Fruit fly (Drosophila melanogaster) whole organism, prepupa: ENCODE measurements around the gene CG34248.

Source experiments
- Blimp-1 ChIP-seq: fragments of 200-800 bp; sonication (Bioruptor generic); optimal IDR thresholded peaks from 3 replicates; lab custom pipeline; 2017; ENCODE audit warnings: missing biosample characterization, missing genetic modification characterization, mild to moderate bottlenecking, moderate library complexity, missing genetic modification reagents
- CG10631 ChIP-seq: fragments of 200-800 bp; sonication (Bioruptor generic); optimal IDR thresholded peaks from 2 replicates; lab custom pipeline; 2016; ENCODE audit warnings: missing biosample characterization, missing genetic modification characterization
- CG11294 ChIP-seq: fragments of 200-800 bp; sonication (Bioruptor generic); IDR thresholded peaks from 2 replicates; pipeline ENCODE4 v1.3.6; 2022; ENCODE audit warnings: missing biosample characterization, missing genetic modification characterization
- CG11902 ChIP-seq: fragments of 200-800 bp; sonication (Bioruptor generic); optimal IDR thresholded peaks from 3 replicates; lab custom pipeline; 2016; ENCODE audit warnings: missing biosample characterization, missing genetic modification characterization
- CG15336 ChIP-seq: fragments of 200-800 bp; sonication (Bioruptor generic); IDR thresholded peaks from 2 replicates; pipeline ENCODE4 v1.3.6; 2022; ENCODE audit warnings: missing biosample characterization, missing genetic modification characterization
- CG1621 ChIP-seq: fragments of 200-800 bp; sonication (Bioruptor generic); optimal IDR thresholded peaks from 3 replicates; lab custom pipeline; 2018; ENCODE audit warnings: missing biosample characterization, mild to moderate bottlenecking, missing genetic modification characterization
- CG16779 ChIP-seq: fragments of 200-800 bp; sonication (Bioruptor generic); optimal IDR thresholded peaks from 3 replicates; lab custom pipeline; 2017; ENCODE audit warnings: missing biosample characterization, mild to moderate bottlenecking, missing genetic modification characterization
- CG3032 ChIP-seq: fragments of 200-800 bp; optimal IDR thresholded peaks from 2 replicates; lab custom pipeline; 2019; ENCODE audit warnings: missing biosample characterization, mild to moderate bottlenecking, missing genetic modification characterization, moderate library complexity
- CG31627 ChIP-seq: fragments of 200-800 bp; sonication (Bioruptor generic); optimal IDR thresholded peaks from 3 replicates; lab custom pipeline; 2016; ENCODE audit warnings: missing biosample characterization, missing genetic modification characterization
- CG3919 ChIP-seq: fragments of 200-800 bp; sonication (Bioruptor generic); optimal IDR thresholded peaks from 3 replicates; lab custom pipeline; 2016; ENCODE audit warnings: missing biosample characterization, missing genetic modification characterization
- CG4318 ChIP-seq: fragments of 200-800 bp; sonication (Bioruptor generic); optimal IDR thresholded peaks from 3 replicates; lab custom pipeline; 2017; ENCODE audit warnings: missing biosample characterization, mild to moderate bottlenecking, missing genetic modification characterization
- CG6276 ChIP-seq: fragments of 200-800 bp; sonication (Bioruptor generic); optimal IDR thresholded peaks from 2 replicates; lab custom pipeline; 2017; ENCODE audit warnings: missing biosample characterization, mild to moderate bottlenecking, missing genetic modification characterization
- CG6792 ChIP-seq: fragments of 200-800 bp; sonication (Bioruptor generic); optimal IDR thresholded peaks from 3 replicates; lab custom pipeline; 2016; ENCODE audit warnings: missing biosample characterization, missing genetic modification characterization
- CG6854 ChIP-seq: fragments of 200-800 bp; sonication (Bioruptor generic); optimal IDR thresholded peaks from 2 replicates; lab custom pipeline; 2017; ENCODE audit warnings: missing biosample characterization, mild to moderate bottlenecking, missing genetic modification characterization
- CG7368 ChIP-seq: fragments of 200-800 bp; sonication (Bioruptor generic); optimal IDR thresholded peaks from 3 replicates; lab custom pipeline; 2016; ENCODE audit warnings: missing biosample characterization, missing genetic modification characterization
- CG8119 ChIP-seq: fragments of 200-800 bp; sonication (Bioruptor generic); IDR thresholded peaks from 3 replicates; pipeline ENCODE4 v1.3.6; 2022; ENCODE audit warnings: missing biosample characterization, missing genetic modification characterization
- CG8319 ChIP-seq: fragments of 200-800 bp; sonication (Bioruptor generic); optimal IDR thresholded peaks from 3 replicates; lab custom pipeline; 2016; ENCODE audit warnings: missing biosample characterization, missing genetic modification characterization
- CG8632 ChIP-seq: fragments of 200-800 bp; sonication (Bioruptor generic); optimal IDR thresholded peaks from 3 replicates; lab custom pipeline; 2016; ENCODE audit warnings: missing biosample characterization, missing genetic modification characterization
- CG9139 ChIP-seq: fragments of 200-800 bp; sonication (Bioruptor generic); optimal IDR thresholded peaks from 3 replicates; lab custom pipeline; 2017; ENCODE audit warnings: missing biosample characterization, mild to moderate bottlenecking, missing genetic modification characterization
- Eip75B ChIP-seq: fragments of 200-800 bp; sonication (Bioruptor generic); optimal IDR thresholded peaks from 3 replicates; lab custom pipeline; 2016; ENCODE audit warnings: missing biosample characterization, missing genetic modification characterization
- Eip93F ChIP-seq: fragments of 200-800 bp; sonication (Bioruptor generic); optimal IDR thresholded peaks from 2 replicates; lab custom pipeline; 2016; ENCODE audit warnings: missing biosample characterization, mild to moderate bottlenecking, missing genetic modification characterization
- Ets21C ChIP-seq: fragments of 200-800 bp; sonication (Bioruptor generic); optimal IDR thresholded peaks from 3 replicates; lab custom pipeline; 2016; ENCODE audit warnings: missing biosample characterization, missing genetic modification characterization
- Ets96B ChIP-seq: fragments of 200-800 bp; optimal IDR thresholded peaks from 2 replicates; lab custom pipeline; 2019; ENCODE audit warnings: missing biosample characterization, mild to moderate bottlenecking, missing genetic modification characterization, moderate library complexity
- Hr38 ChIP-seq: sonication (Bioruptor generic); optimal IDR thresholded peaks from 2 replicates; lab custom pipeline; 2016; ENCODE audit warnings: missing biosample characterization, missing genetic modification characterization
- Hr39 ChIP-seq: fragments of 200-800 bp; sonication (Bioruptor generic); optimal IDR thresholded peaks from 2 replicates; lab custom pipeline; 2016; ENCODE audit warnings: missing biosample characterization, missing genetic modification characterization
- Hr4 ChIP-seq: fragments of 200-800 bp; sonication (Bioruptor generic); optimal IDR thresholded peaks from 3 replicates; lab custom pipeline; 2016; ENCODE audit warnings: missing biosample characterization, missing genetic modification characterization
- Met ChIP-seq: fragments of 200-800 bp; sonication (Bioruptor generic); optimal IDR thresholded peaks from 3 replicates; lab custom pipeline; 2016; ENCODE audit warnings: missing biosample characterization, missing genetic modification characterization
- Smox ChIP-seq: fragments of 200-800 bp; sonication (Bioruptor generic); optimal IDR thresholded peaks from 3 replicates; lab custom pipeline; 2016; ENCODE audit warnings: missing biosample characterization, missing genetic modification characterization
- Sox14 ChIP-seq: fragments of 200-800 bp; sonication (Bioruptor generic); optimal IDR thresholded peaks from 3 replicates; lab custom pipeline; 2016; ENCODE audit warnings: missing biosample characterization, missing genetic modification characterization
- Sox15 ChIP-seq: fragments of 200-800 bp; sonication (Bioruptor generic); optimal IDR thresholded peaks from 3 replicates; lab custom pipeline; 2016; ENCODE audit warnings: missing biosample characterization, missing genetic modification characterization
- dac ChIP-seq: fragments of 200-800 bp; sonication (Bioruptor generic); optimal IDR thresholded peaks from 2 replicates; lab custom pipeline; 2017; ENCODE audit warnings: missing biosample characterization, mild to moderate bottlenecking, missing genetic modification characterization
- dsx ChIP-seq: fragments of 200-800 bp; optimal IDR thresholded peaks from 3 replicates; lab custom pipeline; 2019; ENCODE audit warnings: missing biosample characterization, mild to moderate bottlenecking, missing genetic modification characterization, moderate library complexity; ENCODE audit not compliant: poor library complexity, severe bottlenecking
- eg ChIP-seq: fragments of 200-800 bp; sonication (Bioruptor generic); IDR thresholded peaks from 3 replicates; pipeline ENCODE4 v1.3.6; 2022; ENCODE audit warnings: missing biosample characterization, missing genetic modification characterization
- fd59A ChIP-seq: fragments of 200-800 bp; sonication (Bioruptor generic); optimal IDR thresholded peaks from 2 replicates; lab custom pipeline; 2017; ENCODE audit warnings: missing biosample characterization, mild to moderate bottlenecking, missing genetic modification characterization, missing genetic modification reagents
- fd85E ChIP-seq: fragments of 200-800 bp; sonication (Bioruptor generic); optimal IDR thresholded peaks from 3 replicates; lab custom pipeline; 2016; ENCODE audit warnings: missing biosample characterization, missing genetic modification characterization
- net ChIP-seq: fragments of 200-800 bp; sonication (Bioruptor generic); optimal IDR thresholded peaks from 3 replicates; lab custom pipeline; 2016; ENCODE audit warnings: missing biosample characterization, missing genetic modification characterization
- pdm3 ChIP-seq: fragments of 200-800 bp; sonication (Bioruptor generic); optimal IDR thresholded peaks from 3 replicates; lab custom pipeline; 2016; ENCODE audit warnings: missing biosample characterization, missing genetic modification characterization
- spab ChIP-seq: fragments of 200-800 bp; sonication (Bioruptor generic); optimal IDR thresholded peaks from 2 replicates; lab custom pipeline; 2017; ENCODE audit warnings: missing biosample characterization, mild to moderate bottlenecking, missing genetic modification characterization, missing genetic modification reagents
- svp ChIP-seq: fragments of 200-800 bp; sonication (Bioruptor generic); peaks from one replicate; lab custom pipeline; 2016; ENCODE audit warnings: missing biosample characterization, missing genetic modification characterization
- topi ChIP-seq: fragments of 200-800 bp; sonication (Bioruptor generic); optimal IDR thresholded peaks from 3 replicates; lab custom pipeline; 2016; ENCODE audit warnings: missing biosample characterization, missing genetic modification characterization
- vri ChIP-seq: fragments of 200-800 bp; sonication (Bioruptor generic); optimal IDR thresholded peaks from 3 replicates; lab custom pipeline; 2016; ENCODE audit warnings: missing biosample characterization, mild to moderate bottlenecking, missing genetic modification characterization

Gene CG34248

DNA sequence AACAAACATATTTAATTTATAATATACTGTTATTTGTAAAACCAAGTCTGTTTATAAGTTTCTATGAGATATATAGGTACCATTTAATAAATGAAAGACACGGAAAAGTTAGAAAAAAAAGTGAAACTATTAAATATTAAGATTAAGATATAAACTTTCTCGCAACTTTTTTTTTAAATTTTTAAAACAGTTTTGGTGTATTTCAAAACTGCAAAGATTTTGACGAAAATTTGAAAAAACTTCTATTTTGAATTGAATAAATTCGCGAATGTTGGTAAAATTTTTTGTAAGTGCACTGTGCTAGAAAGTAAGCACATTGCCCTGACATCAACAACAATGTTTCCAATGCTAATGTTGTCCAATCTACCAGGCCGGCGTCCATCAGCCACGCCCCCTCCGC lies 49.4 kb downstream of the CG34248 start (continued):
- TF ChIP-seq CG11902 (GFP tag; lab: Kevin White, UChicago) (no peak), vri (GFP tag; lab: Kevin White, UChicago) (no peak), CG3032 (tag; lab: Kevin White, UChicago) (no peak), svp (GFP tag; lab: Kevin White, UChicago) (no peak), CG4318 (GFP tag; lab: Kevin White, UChicago) (peak; percentile 32), CG9139 (no peak), CG8319 (no peak), CG3919 (GFP tag; lab: Kevin White, UChicago) (peak; percentile 7), CG6276 (GFP tag; lab: Kevin White, UChicago) (peak; percentile 6), dac (GFP tag; lab: Kevin White, UChicago) (no peak), CG15336 (no peak), CG1621 (no peak), eg (GFP tag; lab: Robert Waterston, UW) (no peak), Sox15 (GFP tag; lab: Kevin White, UChicago) (no peak), Met (GFP tag; lab: Kevin White, UChicago) (no peak), net (no peak), dsx (GFP tag; lab: Kevin White, UChicago) (no peak), CG16779 (no peak), CG7368 (GFP tag; lab: Kevin White, UChicago) (no peak), CG11294 (GFP tag; lab: Robert Waterston, UW) (no peak), pdm3 (GFP tag; lab: Kevin White, UChicago) (no peak), CG6854 (GFP tag; lab: Kevin White, UChicago) (no peak), Smox (GFP tag; lab: Kevin White, UChicago) (no peak), spab (GFP tag; lab: Kevin White, UChicago) (no peak), Ets21C (GFP tag; lab: Kevin White, UChicago) (no peak), CG8119 (GFP tag; lab: Robert Waterston, UW) (0 out of 3 replicates have a peak, but pooled peaks have one; percentile 30), Blimp-1 (no peak), CG10631 (GFP tag; lab: Kevin White, UChicago) (no peak), Eip93F (GFP tag; lab: Kevin White, UChicago) (no peak), Sox14 (GFP tag; lab: Kevin White, UChicago) (no peak), Hr38 (GFP tag; lab: Kevin White, UChicago) (no peak), Eip75B (GFP tag; lab: Kevin White, UChicago) (no peak), fd59A (no peak), CG8632 (GFP tag; lab: Kevin White, UChicago) (no peak), CG31627 (GFP tag; lab: Kevin White, UChicago) (no peak), CG6792 (GFP tag; lab: Kevin White, UChicago) (no peak), Hr39 (GFP tag; lab: Kevin White, UChicago) (no peak), topi (GFP tag; lab: Kevin White, UChicago) (no peak), Ets96B (tag; lab: Kevin White, UChicago) (no peak), Hr4 (GFP tag; lab: Kevin White, UChicago) (peak; percentile 8), fd85E (no peak)
